Worm (Caenorhabditis elegans): ENCODE measurements around the gene acl-4.
A peak's percentile ranks its signal among the peaks of the same experiment; 100 is the strongest.
"Not testable (repeated sequence)": the region's sequence is repeated elsewhere in the genome, so short reads cannot be mapped to it uniquely, and the experiment has no call there.

The acl-4 gene

DNA sequence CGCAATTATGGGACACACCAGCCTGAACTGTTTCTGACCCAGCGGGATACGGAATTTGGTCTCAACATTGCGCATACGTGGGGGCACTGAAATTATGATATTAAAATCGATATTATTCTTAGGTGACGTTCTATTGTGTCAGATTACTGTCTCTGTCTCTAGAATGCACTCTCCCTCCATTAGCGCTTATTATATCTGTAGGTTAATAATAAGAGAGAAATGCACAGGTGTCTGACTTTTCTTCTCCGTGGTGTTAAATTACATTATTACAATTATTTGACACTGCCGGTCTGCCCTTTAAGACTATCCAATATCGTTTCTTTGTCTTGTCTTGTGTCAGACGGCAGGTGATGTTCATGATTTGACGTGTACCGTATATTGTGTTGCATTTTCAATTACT is 27.6 kb downstream of the acl-4 start:
- TF ChIP-seq unc-62 (GFP tag; optimal IDR thresholded peaks at IDR 0.05) (no peak), C34F6.9 (tag; optimal IDR thresholded peaks at IDR 0.05) (no peak), nhr-6 (tag; optimal IDR thresholded peaks at IDR 0.05) (no peak), sma-3 (GFP tag; optimal IDR thresholded peaks at IDR 0.05) (no peak), elt-1 (tag; optimal IDR thresholded peaks at IDR 0.05) (no peak), sma-9 (GFP tag; optimal IDR thresholded peaks at IDR 0.05) (no peak), sma-9 (tag; optimal IDR thresholded peaks at IDR 0.05) (no peak), R02D3.7 (tag; optimal IDR thresholded peaks at IDR 0.05) (no peak)

- TF ChIP-seq snpc-4 (tag; optimal IDR thresholded peaks at IDR 0.05) (no peak), ceh-16 (tag; optimal IDR thresholded peaks at IDR 0.05) (peak; percentile 17)
Measured at ce11 chrX:2041448-2042138, 28.7 kb downstream of the acl-4 start.

- TF ChIP-seq nhr-129 (tag; optimal IDR thresholded peaks at IDR 0.05): no peak
- TF ChIP-seq ceh-16 (tag; optimal IDR thresholded peaks at IDR 0.05): peak; percentile 68
Measured at ce11 chrX:2040877-2041276, 29.4 kb downstream of the acl-4 start.

- TF ChIP-seq snpc-4 (tag; optimal IDR thresholded peaks at IDR 0.05) (no peak), R02D3.7 (tag; optimal IDR thresholded peaks at IDR 0.05) (no peak), nhr-11 (tag; optimal IDR thresholded peaks at IDR 0.05) (no peak), mdl-1 (tag; optimal IDR thresholded peaks at IDR 0.05) (no peak), lin-13 (GFP tag; optimal IDR thresholded peaks at IDR 0.05) (no peak), elt-1 (tag; optimal IDR thresholded peaks at IDR 0.05) (no peak), nhr-6 (tag; optimal IDR thresholded peaks at IDR 0.05) (no peak), F13H6.1 (tag; optimal IDR thresholded peaks at IDR 0.05) (no peak), ceh-82 (tag; optimal IDR thresholded peaks at IDR 0.05) (no peak), Y55F3AM.14 (GFP tag; optimal IDR thresholded peaks at IDR 0.05) (no peak), ztf-4 (tag; optimal IDR thresholded peaks at IDR 0.05) (no peak), nhr-237 (tag; optimal IDR thresholded peaks at IDR 0.05) (no peak), C34F6.9 (tag; optimal IDR thresholded peaks at IDR 0.05) (no peak), ceh-16 (tag; optimal IDR thresholded peaks at IDR 0.05) (no peak), sma-9 (GFP tag; optimal IDR thresholded peaks at IDR 0.05) (no peak), sma-9 (tag; optimal IDR thresholded peaks at IDR 0.05) (no peak), unc-39 (tag; optimal IDR thresholded peaks at IDR 0.05) (no peak), lin-11 (tag; optimal IDR thresholded peaks at IDR 0.05) (no peak), lin-39 (tag; optimal IDR thresholded peaks at IDR 0.05) (no peak), aly-2 (tag; optimal IDR thresholded peaks at IDR 0.05) (no peak)
Measured at ce11 chrX:2039358-2039757, 30.9 kb downstream of the acl-4 start, which contains the start of gene smex-2. smex-2 (minus strand) TSS chrX:2039458.

ce11 chrX:2035172-2035571 is 35.1 kb downstream of the acl-4 start, which contains the start of gene ergi-1:
ergi-1 (minus strand) TSS chrX:2035272.
- no peak for TF ChIP-seq dmd-4 (tag; optimal IDR thresholded peaks at IDR 0.05)

DNA sequence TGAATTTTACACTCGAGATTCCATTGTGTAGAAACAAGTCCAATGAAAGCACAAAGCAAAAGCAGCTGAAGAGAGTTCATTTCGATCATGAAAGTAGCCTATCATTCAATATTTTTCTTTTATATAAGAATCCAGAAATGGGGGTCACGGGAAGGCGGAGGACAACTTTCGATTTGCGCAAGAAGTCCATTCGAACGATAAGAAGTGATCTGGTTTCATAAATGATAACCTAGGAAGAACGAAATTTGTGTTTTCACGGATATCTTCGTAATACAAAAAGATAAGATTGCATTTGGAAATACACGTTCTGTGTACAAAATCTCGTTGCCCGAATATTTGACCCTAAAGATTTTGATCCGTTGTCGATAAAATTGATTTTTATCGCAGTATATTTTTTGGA is 38.8 kb downstream of the acl-4 start, which contains the start of gene Y102A11A.5:
Y102A11A.5 (minus strand) TSS at position 175 of the 400 bp plus-strand sequence.
- TF ChIP-seq mab-5 (tag; optimal IDR thresholded peaks at IDR 0.05): no peak
- TF ChIP-seq gmeb-1 (tag; optimal IDR thresholded peaks at IDR 0.05): no peak
- peak; percentile 45 for TF ChIP-seq nhr-21 (tag; optimal IDR thresholded peaks at IDR 0.05)

DNA sequence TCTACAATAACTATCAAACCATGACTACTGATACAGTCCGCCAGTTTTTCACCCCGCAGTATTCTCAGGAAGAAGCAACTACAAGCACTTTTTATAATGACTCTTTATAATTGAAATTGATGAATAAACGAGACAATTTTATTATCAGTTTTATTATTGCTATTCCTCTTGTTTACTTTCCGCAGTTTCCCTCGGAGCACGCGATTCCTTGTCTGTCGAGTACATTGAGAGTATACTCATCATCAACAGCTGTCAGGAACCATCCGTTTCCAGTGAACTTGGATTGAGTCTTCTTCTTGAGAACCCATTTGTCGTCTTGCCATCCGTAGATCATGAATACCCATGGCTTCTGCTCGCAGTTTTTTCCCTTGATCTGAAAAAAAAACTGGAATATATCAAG is 39.4 kb downstream of the acl-4 start:
- no peak for TF ChIP-seq nhr-237 (tag; optimal IDR thresholded peaks at IDR 0.05)
- no peak for TF ChIP-seq nhr-6 (tag; optimal IDR thresholded peaks at IDR 0.05)
- TF ChIP-seq ceh-16 (tag; optimal IDR thresholded peaks at IDR 0.05): no peak
- no peak for TF ChIP-seq sma-3 (GFP tag; optimal IDR thresholded peaks at IDR 0.05)
- TF ChIP-seq ztf-1 (GFP tag; conservative IDR thresholded peaks at IDR 0.05): no peak

- TF ChIP-seq ztf-11 (tag; optimal IDR thresholded peaks at IDR 0.05); nhr-77 (tag; optimal IDR thresholded peaks at IDR 0.05); Y55F3AM.14 (GFP tag; optimal IDR thresholded peaks at IDR 0.05): not testable (repeated sequence)
Measured at ce11 chrX:2026342-2026741, 43.9 kb downstream of the acl-4 start, which contains the start of gene Y102A11A.2. Y102A11A.2 (plus strand) TSS chrX:2026642.
